Fruit fly (Drosophila melanogaster) whole organism, embryonic: ENCODE measurements around the gene not.
A peak's percentile ranks its signal among the peaks of the same experiment; 100 is the strongest.

Experiments used
- Aef1 ChIP-seq: fragments of 200-800 bp; sonication (Bioruptor generic); IDR thresholded peaks from 3 replicates; pipeline ENCODE4 v1.3.6; 2022; ENCODE audit warnings: missing biosample characterization, missing genetic modification characterization
- Atf-2 ChIP-seq: fragments of 200-800 bp; sonication (Bioruptor generic); optimal IDR thresholded peaks from 2 replicates; lab custom pipeline; 2016; ENCODE audit warnings: missing biosample characterization, missing genetic modification characterization
- CG1024 ChIP-seq: fragments of 200-800 bp; sonication (Bioruptor generic); IDR thresholded peaks from 2 replicates; pipeline ENCODE4 v1.3.6; 2022; ENCODE audit warnings: missing biosample characterization, missing genetic modification characterization
- CG10462 ChIP-seq: fragments of 200-800 bp; sonication (Bioruptor generic); optimal IDR thresholded peaks from 2 replicates; lab custom pipeline; 2016; ENCODE audit warnings: missing biosample characterization, missing genetic modification characterization
- CG10959 ChIP-seq: fragments of 200-800 bp; sonication (Bioruptor generic); IDR thresholded peaks from 2 replicates; pipeline ENCODE4 v1.3.6; 2022; ENCODE audit warnings: missing biosample characterization, missing genetic modification characterization
- CG12744 ChIP-seq: fragments of 200-800 bp; sonication (Bioruptor generic); optimal IDR thresholded peaks from 2 replicates; lab custom pipeline; 2016; ENCODE audit warnings: missing biosample characterization, missing genetic modification characterization
- CG1602 ChIP-seq: fragments of 200-800 bp; sonication (Bioruptor generic); optimal IDR thresholded peaks from 3 replicates; lab custom pipeline; 2016; ENCODE audit warnings: missing biosample characterization, missing genetic modification characterization
- CG18476 ChIP-seq: fragments of 200-800 bp; sonication (Bioruptor generic); optimal IDR thresholded peaks from 2 replicates; lab custom pipeline; 2016; ENCODE audit warnings: missing biosample characterization, mild to moderate bottlenecking, missing genetic modification characterization
- CG31365 ChIP-seq: fragments of 200-800 bp; sonication (Bioruptor generic); optimal IDR thresholded peaks from 2 replicates; lab custom pipeline; 2018; ENCODE audit warnings: missing biosample characterization, mild to moderate bottlenecking, missing genetic modification characterization
- CG33213 ChIP-seq: fragments of 200-800 bp; sonication (Bioruptor generic); optimal IDR thresholded peaks from 3 replicates; lab custom pipeline; 2016; ENCODE audit warnings: missing biosample characterization, missing genetic modification characterization
- CG5245 ChIP-seq: fragments of 200-800 bp; sonication (Bioruptor generic); optimal IDR thresholded peaks from 3 replicates; lab custom pipeline; 2016; ENCODE audit warnings: missing biosample characterization, missing genetic modification characterization
- CG5953 ChIP-seq: fragments of 200-800 bp; sonication (Bioruptor generic); IDR thresholded peaks from 2 replicates; pipeline ENCODE4 v1.3.6; 2022; ENCODE audit warnings: missing biosample characterization, missing genetic modification characterization
- CG6654 ChIP-seq: fragments of 200-800 bp; sonication (Bioruptor generic); optimal IDR thresholded peaks from 2 replicates; lab custom pipeline; 2017; ENCODE audit warnings: missing biosample characterization, mild to moderate bottlenecking, missing genetic modification characterization
- CG6683 ChIP-seq: fragments of 200-800 bp; sonication (Bioruptor generic); optimal IDR thresholded peaks from 2 replicates; lab custom pipeline; 2017; ENCODE audit warnings: missing biosample characterization, mild to moderate bottlenecking, missing genetic modification characterization, missing genetic modification reagents
- CG6765 ChIP-seq: fragments of 200-800 bp; sonication (Bioruptor generic); optimal IDR thresholded peaks from 3 replicates; lab custom pipeline; 2017; ENCODE audit warnings: missing biosample characterization, mild to moderate bottlenecking, missing genetic modification characterization
- CG7372 ChIP-seq: fragments of 200-800 bp; sonication (Bioruptor generic); IDR thresholded peaks from 2 replicates; pipeline ENCODE4 v1.3.6; 2022; ENCODE audit warnings: missing biosample characterization, missing genetic modification characterization
- CG7786 ChIP-seq: fragments of 200-800 bp; sonication (Bioruptor generic); optimal IDR thresholded peaks from 2 replicates; lab custom pipeline; 2016; ENCODE audit warnings: missing biosample characterization, missing genetic modification characterization
- CG8924 ChIP-seq: fragments of 200-800 bp; optimal IDR thresholded peaks from 3 replicates; lab custom pipeline; 2019; ENCODE audit warnings: missing biosample characterization, mild to moderate bottlenecking, missing genetic modification characterization, moderate library complexity
- Dad ChIP-seq: fragments of 200-800 bp; sonication (Bioruptor generic); optimal IDR thresholded peaks from 3 replicates; lab custom pipeline; 2016; ENCODE audit warnings: missing biosample characterization, missing genetic modification characterization
- Dref ChIP-seq: fragments of 200-800 bp; sonication (Bioruptor generic); IDR thresholded peaks from 2 replicates; pipeline ENCODE4 v1.3.6; 2022; ENCODE audit warnings: missing biosample characterization, missing genetic modification characterization
- Gug ChIP-seq: fragments of 200-800 bp; sonication (Bioruptor generic); IDR thresholded peaks from 4 replicates; pipeline ENCODE4 v1.3.6; 2022; ENCODE audit warnings: missing biosample characterization, missing genetic modification characterization
- HmgD ChIP-seq: fragments of 200-800 bp; sonication (Bioruptor generic); optimal IDR thresholded peaks from 3 replicates; lab custom pipeline; 2016; ENCODE audit warnings: missing biosample characterization, missing genetic modification characterization
- Kr ChIP-seq: fragments of 200-800 bp; sonication (Bioruptor generic); optimal IDR thresholded peaks from 2 replicates; lab custom pipeline; 2017; ENCODE audit warnings: missing biosample characterization, mild to moderate bottlenecking, missing genetic modification characterization
- Lim3 ChIP-seq: fragments of 200-800 bp; sonication (Bioruptor generic); IDR thresholded peaks from 2 replicates; pipeline ENCODE4 v1.3.6; 2022; ENCODE audit warnings: missing biosample characterization, missing genetic modification characterization
- Meics ChIP-seq: fragments of 200-800 bp; sonication (Bioruptor generic); optimal IDR thresholded peaks from 2 replicates; lab custom pipeline; 2017; ENCODE audit warnings: missing biosample characterization, mild to moderate bottlenecking, missing genetic modification characterization
- Neu2 ChIP-seq: fragments of 200-800 bp; sonication (Bioruptor generic); optimal IDR thresholded peaks from 3 replicates; lab custom pipeline; 2016; ENCODE audit warnings: missing biosample characterization, missing genetic modification characterization, borderline replicate concordance
- Oli ChIP-seq: fragments of 200-800 bp; sonication (Bioruptor generic); optimal IDR thresholded peaks from 2 replicates; lab custom pipeline; 2018; ENCODE audit warnings: missing biosample characterization, mild to moderate bottlenecking, missing genetic modification characterization, moderate library complexity
- Rx ChIP-seq: fragments of 200-800 bp; sonication (Bioruptor generic); IDR thresholded peaks from 2 replicates; pipeline ENCODE4 v1.3.6; 2022; ENCODE audit warnings: missing biosample characterization, missing genetic modification characterization
- ap ChIP-seq: fragments of 200-800 bp; sonication (Bioruptor generic); IDR thresholded peaks from 2 replicates; pipeline ENCODE4 v1.3.6; 2022; ENCODE audit warnings: missing biosample characterization, missing genetic modification characterization
- bcd ChIP-seq: fragments of 200-800 bp; sonication (Bioruptor generic); optimal IDR thresholded peaks from 2 replicates; lab custom pipeline; 2017; ENCODE audit warnings: missing biosample characterization, mild to moderate bottlenecking, missing genetic modification characterization
- bowl ChIP-seq: fragments of 200-800 bp; sonication (Bioruptor generic); IDR thresholded peaks from 2 replicates; pipeline ENCODE4 v1.3.6; 2022; ENCODE audit warnings: missing biosample characterization, missing genetic modification characterization
- br ChIP-seq: fragments of >200 bp; optimal IDR thresholded peaks from 2 replicates; lab custom pipeline; 2017
- bsh ChIP-seq, 2 experiments: fragments of 200-800 bp; sonication (Bioruptor generic); optimal IDR thresholded peaks; 2 replicates each; lab custom pipeline; 2017 to 2018; ENCODE audit warnings: mild to moderate bottlenecking in 2 of 2, missing biosample characterization in 2 of 2, missing genetic modification characterization in 2 of 2, moderate library complexity in 1 of 2
- chif ChIP-seq, 2 experiments: fragments of 200-800 bp; sonication (Bioruptor generic); optimal IDR thresholded peaks; 3 replicates each; lab custom pipeline; 2016; ENCODE audit warnings: missing biosample characterization in 2 of 2, missing genetic modification characterization in 2 of 2
- da ChIP-seq: fragments of 200-800 bp; sonication (Bioruptor generic); optimal IDR thresholded peaks from 2 replicates; lab custom pipeline; 2016; ENCODE audit warnings: missing biosample characterization, missing genetic modification characterization
- danr ChIP-seq: fragments of 200-800 bp; sonication (Bioruptor generic); IDR thresholded peaks from 2 replicates; pipeline ENCODE4 v1.3.6; 2022; ENCODE audit warnings: missing biosample characterization, missing genetic modification characterization
- dysf ChIP-seq: fragments of 200-800 bp; sonication (Bioruptor generic); IDR thresholded peaks from 3 replicates; pipeline ENCODE4 v1.3.6; 2022; ENCODE audit warnings: missing biosample characterization, missing genetic modification characterization
- en ChIP-seq: fragments of 200-800 bp; sonication (Bioruptor generic); optimal IDR thresholded peaks from 2 replicates; lab custom pipeline; 2016; ENCODE audit warnings: missing biosample characterization, missing genetic modification characterization
- ftz-f1 ChIP-seq: fragments of 200-800 bp; sonication (Bioruptor generic); optimal IDR thresholded peaks from 2 replicates; lab custom pipeline; 2016; ENCODE audit warnings: missing biosample characterization, missing genetic modification characterization
- ham ChIP-seq: fragments of 200-800 bp; sonication (Bioruptor generic); IDR thresholded peaks from 2 replicates; pipeline ENCODE4 v1.3.6; 2022; ENCODE audit warnings: missing biosample characterization, missing genetic modification characterization
- lov ChIP-seq, 2 experiments: fragments of 200-800 bp in 1 of 2; fragments of >200 bp in 1 of 2; sonication (Bioruptor generic) in 1 of 2; IDR thresholded peaks in 1 of 2; optimal IDR thresholded peaks in 1 of 2; 2 replicates in 1 of 2; 3 replicates in 1 of 2; pipeline versions ENCODE4 v1.3.6 to Lab custom; 2017 to 2022; ENCODE audit warnings: missing biosample characterization in 1 of 2, missing genetic modification characterization in 1 of 2
- pfk ChIP-seq: fragments of 200-800 bp; sonication (Bioruptor generic); optimal IDR thresholded peaks from 2 replicates; lab custom pipeline; 2018; ENCODE audit warnings: missing biosample characterization, mild to moderate bottlenecking, missing genetic modification characterization, moderate library complexity
- pros ChIP-seq: fragments of 200-800 bp; sonication (Bioruptor generic); optimal IDR thresholded peaks from 3 replicates; lab custom pipeline; 2019; ENCODE audit warnings: missing biosample characterization, mild to moderate bottlenecking, missing genetic modification characterization, moderate library complexity
- tll ChIP-seq, 2 experiments: fragments of 200-800 bp in 1 of 2; fragments of >200 bp in 1 of 2; sonication (Bioruptor generic) in 1 of 2; optimal IDR thresholded peaks; 2 replicates each; lab custom pipeline; 2017 to 2019; ENCODE audit warnings: missing biosample characterization in 2 of 2, missing genetic modification characterization in 2 of 2, mild to moderate bottlenecking in 1 of 2, moderate library complexity in 1 of 2
- ttk ChIP-seq: fragments of 200-800 bp; sonication (Bioruptor generic); IDR thresholded peaks from 2 replicates; pipeline ENCODE4 v2.1.2; 2022; ENCODE audit warnings: missing biosample characterization, missing genetic modification characterization
- twi ChIP-seq: fragments of 200-800 bp; optimal IDR thresholded peaks from 2 replicates; lab custom pipeline; 2019; ENCODE audit warnings: missing biosample characterization, mild to moderate bottlenecking, missing genetic modification characterization, moderate library complexity
- vvl ChIP-seq: fragments of 200-800 bp; sonication (Bioruptor generic); IDR thresholded peaks from 2 replicates; pipeline ENCODE4 v1.3.6; 2022; ENCODE audit warnings: missing biosample characterization, missing genetic modification characterization
- wdn ChIP-seq: fragments of 200-800 bp; sonication (Bioruptor generic); IDR thresholded peaks from 2 replicates; pipeline ENCODE4 v1.3.6; 2022; ENCODE audit warnings: missing biosample characterization, missing genetic modification characterization
- yki ChIP-seq: fragments of >200 bp; optimal IDR thresholded peaks from 3 replicates; lab custom pipeline; 2018

not gene

dm6 chr3L:18622422-18622739 lies 452 bp upstream of the not start, which contains the start of gene bora (continued):
- TF ChIP-seq tll (GFP tag; optimal IDR thresholded peaks at IDR 0.05; lab: Kevin White, UChicago) = no peak

- TF ChIP-seq bowl (GFP tag; lab: Robert Waterston, UW) = no peak
- peak; percentile 44 for TF ChIP-seq CG33213 (GFP tag; lab: Kevin White, UChicago)
- no peak for TF ChIP-seq HmgD (GFP tag; lab: Kevin White, UChicago)
- TF ChIP-seq bsh (GFP tag; optimal IDR thresholded peaks at IDR 0.05; lab: Kevin White, UChicago) = peak in 1 of 2 experiments; percentile 61
- no peak for TF ChIP-seq Kr (GFP tag; lab: Kevin White, UChicago)
- TF ChIP-seq CG8924 = no peak
- TF ChIP-seq Oli (tag; lab: Kevin White, UChicago) = peak; percentile 27
- TF ChIP-seq Neu2 (GFP tag; lab: Kevin White, UChicago) = no peak
- no peak for TF ChIP-seq CG6654
- no peak for TF ChIP-seq yki (lab: Kevin White, UChicago)
- no peak for TF ChIP-seq CG5245
- TF ChIP-seq en (GFP tag; lab: Kevin White, UChicago) = no peak
- no peak for TF ChIP-seq Gug (GFP tag; lab: Robert Waterston, UW)
- TF ChIP-seq ap = peak; percentile 41; the same call in 1 of the 2 replicates
- no peak for TF ChIP-seq danr (GFP tag; lab: Robert Waterston, UW)
- TF ChIP-seq br (lab: Kevin White, UChicago) = no peak
- no peak for TF ChIP-seq bcd (GFP tag; lab: Kevin White, UChicago)
- peak; percentile 61 for TF ChIP-seq Meics (GFP tag; lab: Kevin White, UChicago)
- no peak for TF ChIP-seq da (GFP tag; lab: Kevin White, UChicago)
- peak; percentile 53; the same call in 1 of the 3 replicates for TF ChIP-seq dysf
- TF ChIP-seq pfk (GFP tag; lab: Kevin White, UChicago) = no peak
- TF ChIP-seq Lim3 (GFP tag; lab: Robert Waterston, UW) = no peak
- no peak for TF ChIP-seq lov (optimal IDR thresholded peaks at IDR 0.05; lab: Kevin White, UChicago)
- peak; percentile 61; the same call in 1 of the 3 replicates for TF ChIP-seq lov (GFP tag; IDR thresholded peaks at IDR 0.05; lab: Robert Waterston, UW)
- TF ChIP-seq Dad (GFP tag; lab: Kevin White, UChicago) = peak; percentile 6
- peak; percentile 17 for TF ChIP-seq ftz-f1 (GFP tag; lab: Kevin White, UChicago)
- peak; percentile 38 for TF ChIP-seq CG7786 (GFP tag; lab: Kevin White, UChicago)
- no peak for TF ChIP-seq CG10462 (GFP tag; lab: Kevin White, UChicago)
- TF ChIP-seq chif (GFP tag; optimal IDR thresholded peaks at IDR 0.05; lab: Kevin White, UChicago) = peak in 1 of 2 experiments; percentile 15
- no peak for TF ChIP-seq ham (GFP tag; lab: Robert Waterston, UW)
- TF ChIP-seq Rx = no peak
- TF ChIP-seq ttk = peak; percentile 41; the same call in 1 of the 2 replicates
- TF ChIP-seq pros (GFP tag; lab: Kevin White, UChicago) = peak; percentile 82
- no peak for TF ChIP-seq CG7372
- peak; percentile 62 for TF ChIP-seq wdn
- TF ChIP-seq twi = peak; percentile 14
- no peak for TF ChIP-seq Atf-2 (GFP tag; lab: Kevin White, UChicago)
- no peak for TF ChIP-seq CG6765 (GFP tag; lab: Kevin White, UChicago)
- peak; percentile 76 for TF ChIP-seq vvl (GFP tag; lab: Robert Waterston, UW)
- peak; percentile 95 for TF ChIP-seq CG31365 (tag; lab: Kevin White, UChicago)
- TF ChIP-seq CG1024 = no peak
- TF ChIP-seq CG10959 (GFP tag; lab: Robert Waterston, UW) = no peak
- TF ChIP-seq CG6683 = no peak
- 0 out of 2 replicates have a peak, but pooled peaks have one; percentile 16 for TF ChIP-seq Dref (GFP tag; lab: Robert Waterston, UW)
- TF ChIP-seq CG12744 = no peak
- TF ChIP-seq CG18476 (GFP tag; lab: Kevin White, UChicago) = no peak
- no peak for TF ChIP-seq CG5953 (GFP tag; lab: Robert Waterston, UW)
- 0 out of 3 replicates have a peak, but pooled peaks have one; percentile 12 for TF ChIP-seq Aef1 (GFP tag; lab: Robert Waterston, UW)
- TF ChIP-seq CG1602 (GFP tag; lab: Kevin White, UChicago) = no peak
These were observed 768 bp downstream of the not start for dm6 chr3L:18620988-18621734.
